Fruit fly (Drosophila melanogaster): Measurements from ENCODE around the gene fzr.
A peak's percentile ranks its signal among the peaks of the same experiment; 100 is the strongest.

The fzr gene

dm6 chrX:4635856-4636486 is 43.4 kb downstream of the fzr start, which contains the start of the genes Alms1a and pon (continued):
- TF ChIP-seq CG2116 (GFP tag; optimal IDR thresholded peaks at IDR 0.05) (peak; percentile 35), CG6765 (GFP tag; optimal IDR thresholded peaks at IDR 0.05) (no peak), Lpt (GFP tag; optimal IDR thresholded peaks at IDR 0.05) (no peak), CG31365 (tag; optimal IDR thresholded peaks at IDR 0.05) (no peak), CG18011 (GFP tag; optimal IDR thresholded peaks at IDR 0.05) (no peak), Dfd (GFP tag; optimal IDR thresholded peaks at IDR 0.05) (no peak), CG10147 (GFP tag; optimal IDR thresholded peaks at IDR 0.05) (no peak), ara (GFP tag; IDR thresholded peaks at IDR 0.05) (no peak), CG6254 (GFP tag; optimal IDR thresholded peaks at IDR 0.05) (no peak), Kr (GFP tag; optimal IDR thresholded peaks at IDR 0.05) (no peak), Rfx (GFP tag; IDR thresholded peaks at IDR 0.05) (no peak), jigr1 (GFP tag; IDR thresholded peaks at IDR 0.05) (no peak), zen2 (GFP tag; IDR thresholded peaks at IDR 0.05; ENCODE audit: partially characterized antibody) (peak; percentile 89), org-1 (GFP tag; optimal IDR thresholded peaks at IDR 0.05) (no peak), CG17361 (GFP tag; IDR thresholded peaks at IDR 0.05) (no peak), CG6654 (GFP tag; optimal IDR thresholded peaks at IDR 0.05) (no peak), Mes4 (GFP tag; optimal IDR thresholded peaks at IDR 0.05) (no peak), Hmx (GFP tag; optimal IDR thresholded peaks at IDR 0.05) (no peak), CG31388 (GFP tag; optimal IDR thresholded peaks at IDR 0.05) (no peak), klu (GFP tag; IDR thresholded peaks at IDR 0.05) (no peak), Nf-YC (tag; optimal IDR thresholded peaks at IDR 0.05) (peak; percentile 33), onecut (GFP tag; IDR thresholded peaks at IDR 0.05) (no peak), Max (GFP tag; optimal IDR thresholded peaks at IDR 0.05) (no peak), CG10321 (GFP tag; IDR thresholded peaks at IDR 0.05) (no peak), MESR4 (GFP tag; optimal IDR thresholded peaks at IDR 0.05) (no peak), bsh (GFP tag; optimal IDR thresholded peaks at IDR 0.05) (no peak), YL-1 (GFP tag; optimal IDR thresholded peaks at IDR 0.05) (peak; percentile 11), CG11696 (GFP tag; IDR thresholded peaks at IDR 0.05) (no peak), BtbVII (GFP tag; optimal IDR thresholded peaks at IDR 0.05) (no peak), bigmax (GFP tag; optimal IDR thresholded peaks at IDR 0.05) (no peak), CG42726 (GFP tag; IDR thresholded peaks at IDR 0.05; ENCODE audit: partially characterized antibody) (no peak), nerfin-2 (GFP tag; IDR thresholded peaks at IDR 0.05; ENCODE audit: partially characterized antibody) (peak; percentile 97), slp2 (GFP tag; optimal IDR thresholded peaks at IDR 0.05) (no peak), CG6791 (GFP tag; IDR thresholded peaks at IDR 0.05; ENCODE audit: partially characterized antibody) (peak; percentile 94), ssp (GFP tag; IDR thresholded peaks at IDR 0.05) (no peak), rib (GFP tag; IDR thresholded peaks at IDR 0.05) (no peak), z (GFP tag; IDR thresholded peaks at IDR 0.05) (no peak), GATAe (GFP tag; conservative IDR thresholded peaks at IDR 0.05) (no peak), CG15011 (GFP tag; optimal IDR thresholded peaks at IDR 0.05) (no peak), bbx (GFP tag; IDR thresholded peaks at IDR 0.05; ENCODE audit: partially characterized antibody) (peak; percentile 94), ap (GFP tag; IDR thresholded peaks at IDR 0.05) (no peak), Sox100B (GFP tag; optimal IDR thresholded peaks at IDR 0.05) (no peak), Ada2b (GFP tag; IDR thresholded peaks at IDR 0.05) (no peak), CG30431 (GFP tag; optimal IDR thresholded peaks at IDR 0.05) (no peak), CG9797 (GFP tag; optimal IDR thresholded peaks at IDR 0.05) (no peak), CG10565 (GFP tag; optimal IDR thresholded peaks at IDR 0.05) (no peak), Atf6 (GFP tag; IDR thresholded peaks at IDR 0.05) (no peak), CG16813 (GFP tag; IDR thresholded peaks at IDR 0.05; ENCODE audit: partially characterized antibody) (peak; percentile 82), D19A (tag; optimal IDR thresholded peaks at IDR 0.05) (no peak), Meics (GFP tag; optimal IDR thresholded peaks at IDR 0.05) (no peak), fd102C (GFP tag; optimal IDR thresholded peaks at IDR 0.05) (no peak)
